Fruit fly (Drosophila melanogaster) whole organism, wandering third instar larva: ENCODE data around the gene Mst98Ca.

Experiments used
- CG9705 ChIP-seq: fragments of 200-800 bp; sonication (Bioruptor generic); optimal IDR thresholded peaks from 2 replicates; lab custom pipeline; 2018; ENCODE audit warnings: missing biosample characterization, mild to moderate bottlenecking, missing genetic modification characterization
- CrebA ChIP-seq: fragments of 200-800 bp; sonication (Bioruptor generic); optimal IDR thresholded peaks from 2 replicates; lab custom pipeline; 2016; ENCODE audit warnings: missing biosample characterization, mild to moderate bottlenecking, missing genetic modification characterization, borderline replicate concordance
- HLH106 ChIP-seq: fragments of 200-800 bp; optimal IDR thresholded peaks from 3 replicates; lab custom pipeline; 2019; ENCODE audit warnings: missing biosample characterization, mild to moderate bottlenecking, missing genetic modification characterization, moderate library complexity
- Hr78 ChIP-seq: fragments of >200 bp; optimal IDR thresholded peaks from 2 replicates; lab custom pipeline; 2017; ENCODE audit warnings: missing biosample characterization, missing genetic modification characterization
- OdsH ChIP-seq: fragments of 200-800 bp; sonication (Bioruptor generic); optimal IDR thresholded peaks from 2 replicates; lab custom pipeline; 2016; ENCODE audit warnings: missing biosample characterization, mild to moderate bottlenecking, missing genetic modification characterization
- h ChIP-seq: fragments of 200-800 bp; sonication (Bioruptor generic); optimal IDR thresholded peaks from 3 replicates; lab custom pipeline; 2016; ENCODE audit warnings: missing biosample characterization, mild to moderate bottlenecking, missing genetic modification characterization
- jim ChIP-seq: fragments of 175-275, 200-325 bp; sonication (Bioruptor generic); optimal IDR thresholded peaks from 2 replicates; lab custom pipeline; 2016; ENCODE audit warnings: missing biosample characterization, mild to moderate bottlenecking, missing genetic modification characterization
- pan ChIP-seq: fragments of >200 bp; optimal IDR thresholded peaks from 2 replicates; lab custom pipeline; 2017
- psq ChIP-seq: fragments of 200-800 bp; sonication (Bioruptor generic); optimal IDR thresholded peaks from 3 replicates; lab custom pipeline; 2017; ENCODE audit warnings: missing biosample characterization, mild to moderate bottlenecking, missing genetic modification characterization, moderate library complexity
- rgr ChIP-seq: fragments of 200-800 bp; sonication (Bioruptor generic); optimal IDR thresholded peaks from 3 replicates; lab custom pipeline; 2016; ENCODE audit warnings: missing biosample characterization, mild to moderate bottlenecking, missing genetic modification characterization

- TF ChIP-seq rgr (GFP tag; lab: Kevin White, UChicago) (no peak), OdsH (GFP tag; lab: Kevin White, UChicago) (no peak), CG9705 (GFP tag; lab: Kevin White, UChicago) (no peak), HLH106 (no peak), Hr78 (GFP tag; lab: Kevin White, UChicago) (no peak), h (GFP tag; lab: Kevin White, UChicago) (no peak), CrebA (no peak), pan (lab: Kevin White, UChicago) (no peak), psq (GFP tag; lab: Kevin White, UChicago) (no peak), jim (GFP tag; lab: Kevin White, UChicago) (no peak)
Measured at dm6 chr3R:28305959-28306358, 14.8 kb downstream of the Mst98Ca start.
